Fruit fly (Drosophila melanogaster) S2 (cell line): Measurements from ENCODE around the gene aralar1.

ENCODE experiments used
- CG8478 ChIP-seq: fragments of >200 bp; optimal IDR thresholded peaks from 2 replicates; lab custom pipeline; 2018
- CTCF ChIP-seq, 2 experiments: fragments of >200 bp; optimal IDR thresholded peaks; 2 replicates each; lab custom pipeline; 2018

DNA sequence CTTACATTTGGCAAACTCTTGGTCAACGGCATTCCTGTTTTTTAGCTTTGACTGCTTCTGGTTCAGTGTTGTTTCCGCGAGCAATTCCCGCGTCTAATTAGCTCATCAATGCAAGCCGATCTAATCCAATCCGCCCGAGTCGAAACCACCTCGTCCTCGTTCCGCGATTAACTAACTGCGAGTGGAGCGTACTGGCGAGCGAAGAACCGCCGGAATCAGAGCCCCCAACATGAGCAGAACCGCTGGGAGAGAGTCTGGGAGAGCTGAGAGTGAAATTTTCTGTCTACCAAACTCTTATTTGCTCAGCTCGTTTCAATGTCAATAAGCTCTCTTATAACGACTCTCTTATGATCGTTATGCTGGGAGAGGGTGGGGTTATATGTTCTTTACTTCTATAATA, 5.4 kb downstream of the aralar1 start:
- no peak for TF ChIP-seq CG8478 (lab: Kevin White, UChicago)
- no peak for TF ChIP-seq CTCF (optimal IDR thresholded peaks at IDR 0.05; lab: Kevin White, UChicago)
